Worm (Caenorhabditis elegans): ENCODE measurements around the gene dach-1.

The dach-1 gene

DNA sequence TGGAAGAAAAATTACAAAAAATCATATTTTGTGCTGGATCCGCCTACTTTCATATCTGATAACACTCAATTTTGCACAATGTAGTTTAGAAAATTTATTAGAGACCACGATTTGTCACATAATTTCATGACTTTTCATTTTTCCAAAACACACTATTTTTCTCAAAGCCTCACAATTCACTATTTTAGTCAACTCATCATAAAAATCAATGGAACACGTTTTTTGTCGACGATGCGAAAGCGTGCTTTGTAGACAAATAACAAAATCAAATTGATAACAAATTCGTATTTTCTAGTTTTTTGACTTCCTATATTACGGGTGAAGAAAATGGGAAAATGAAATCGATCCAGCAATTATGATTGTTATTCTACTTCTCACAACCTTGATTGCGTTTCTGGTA lies 8.0 kb upstream of the dach-1 start, which contains the start of gene cyp-35B2:
TSS of gene cyp-35B2 (plus strand) at position 301 of the 400 bp plus-strand sequence.
- no peak for TF ChIP-seq nhr-25 (tag; optimal IDR thresholded peaks at IDR 0.05)
- TF ChIP-seq mab-5 (tag; optimal IDR thresholded peaks at IDR 0.05): no peak
- no peak for TF ChIP-seq nhr-21 (tag; optimal IDR thresholded peaks at IDR 0.05)
- no peak for TF ChIP-seq ZK546.5 (tag; optimal IDR thresholded peaks at IDR 0.05)
- no peak for TF ChIP-seq nhr-12 (tag; optimal IDR thresholded peaks at IDR 0.05)
- TF ChIP-seq unc-55 (GFP tag; optimal IDR thresholded peaks at IDR 0.05): no peak
- no peak for TF ChIP-seq elt-3 (tag; optimal IDR thresholded peaks at IDR 0.05)
- no peak for TF ChIP-seq ztf-4 (tag; optimal IDR thresholded peaks at IDR 0.05)
- TF ChIP-seq C34F6.9 (tag; optimal IDR thresholded peaks at IDR 0.05): no peak
- TF ChIP-seq sma-9 (GFP tag; optimal IDR thresholded peaks at IDR 0.05): no peak
- no peak for TF ChIP-seq sma-9 (tag; optimal IDR thresholded peaks at IDR 0.05)
- no peak for TF ChIP-seq Y55F3AM.14 (GFP tag; optimal IDR thresholded peaks at IDR 0.05)
- no peak for TF ChIP-seq dmd-4 (tag; optimal IDR thresholded peaks at IDR 0.05)
- TF ChIP-seq lin-11 (tag; optimal IDR thresholded peaks at IDR 0.05): no peak
- TF ChIP-seq blmp-1 (tag; optimal IDR thresholded peaks at IDR 0.05; ENCODE audit: insufficient read depth): no peak
- no peak for TF ChIP-seq unc-62 (GFP tag; optimal IDR thresholded peaks at IDR 0.05)

DNA sequence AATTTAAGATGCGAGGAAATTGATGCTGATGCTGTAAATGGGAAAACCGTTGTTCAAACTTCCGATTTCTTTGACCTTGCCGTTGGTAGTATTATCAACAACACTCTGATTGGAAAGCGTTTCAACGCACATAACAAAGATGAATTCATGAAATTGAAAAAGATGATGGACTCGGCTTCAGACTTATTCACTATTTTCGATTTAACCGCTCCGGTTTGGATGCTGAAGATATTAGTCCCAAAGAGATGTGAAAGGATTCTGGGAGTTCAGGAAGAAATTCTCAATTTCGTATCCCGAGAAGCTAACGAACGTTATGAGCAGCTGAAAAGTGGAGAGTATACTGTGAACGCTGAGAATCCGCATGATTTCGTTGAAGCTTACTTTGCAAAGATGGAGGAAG lies 6.5 kb upstream of the dach-1 start:
- TF ChIP-seq nhr-237 (tag; optimal IDR thresholded peaks at IDR 0.05) (no peak), skn-1 (tag; optimal IDR thresholded peaks at IDR 0.05) (no peak), ztf-1 (GFP tag; conservative IDR thresholded peaks at IDR 0.05) (no peak), sma-9 (GFP tag; optimal IDR thresholded peaks at IDR 0.05) (no peak), sma-9 (tag; optimal IDR thresholded peaks at IDR 0.05) (no peak), ZK546.5 (tag; optimal IDR thresholded peaks at IDR 0.05) (no peak), Y55F3AM.14 (GFP tag; optimal IDR thresholded peaks at IDR 0.05) (no peak), egl-27 (tag; optimal IDR thresholded peaks at IDR 0.05) (no peak), zag-1 (tag; optimal IDR thresholded peaks at IDR 0.05) (no peak), C34F6.9 (tag; optimal IDR thresholded peaks at IDR 0.05) (no peak), nhr-6 (tag; optimal IDR thresholded peaks at IDR 0.05) (no peak), elt-3 (tag; optimal IDR thresholded peaks at IDR 0.05) (no peak), unc-55 (GFP tag; optimal IDR thresholded peaks at IDR 0.05) (no peak), mab-5 (tag; optimal IDR thresholded peaks at IDR 0.05) (no peak)

DNA sequence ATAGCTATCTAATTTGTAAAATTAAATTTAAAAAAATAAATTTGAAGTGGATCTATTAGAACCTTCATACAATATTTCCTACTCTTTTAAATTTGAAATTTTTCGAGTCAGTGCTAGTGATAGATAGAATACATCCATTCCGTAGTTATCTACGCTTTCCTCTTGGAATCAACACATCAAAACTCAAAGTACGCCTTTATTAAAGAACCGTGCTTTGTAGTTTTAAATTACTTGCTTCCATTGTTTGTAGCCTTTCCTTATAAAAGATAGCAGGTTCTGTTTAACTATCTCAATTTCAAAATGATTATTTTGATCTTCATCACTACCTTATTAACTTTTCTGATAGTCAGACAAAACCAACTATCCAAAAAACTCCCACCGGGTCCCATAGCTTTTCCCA lies 4.8 kb upstream of the dach-1 start, which contains the start of gene cyp-35B3:
TSS of gene cyp-35B3 (plus strand) at position 301 of the 400 bp plus-strand sequence.
- no peak for TF ChIP-seq aly-2 (tag; optimal IDR thresholded peaks at IDR 0.05)
- TF ChIP-seq gmeb-1 (tag; optimal IDR thresholded peaks at IDR 0.05): no peak
- TF ChIP-seq F13H6.1 (tag; optimal IDR thresholded peaks at IDR 0.05): no peak
- TF ChIP-seq nhr-21 (tag; optimal IDR thresholded peaks at IDR 0.05): no peak
- TF ChIP-seq nhr-129 (tag; optimal IDR thresholded peaks at IDR 0.05): no peak
- no peak for TF ChIP-seq blmp-1 (tag; optimal IDR thresholded peaks at IDR 0.05; ENCODE audit: insufficient read depth)
- no peak for TF ChIP-seq ZK546.5 (tag; optimal IDR thresholded peaks at IDR 0.05)
- no peak for TF ChIP-seq crh-2 (tag; optimal IDR thresholded peaks at IDR 0.05)
- no peak for TF ChIP-seq nhr-11 (tag; optimal IDR thresholded peaks at IDR 0.05)
- no peak for TF ChIP-seq Y55F3AM.14 (GFP tag; optimal IDR thresholded peaks at IDR 0.05)
- TF ChIP-seq nhr-77 (tag; optimal IDR thresholded peaks at IDR 0.05): no peak
- TF ChIP-seq unc-62 (GFP tag; optimal IDR thresholded peaks at IDR 0.05): no peak
- no peak for TF ChIP-seq mdl-1 (tag; optimal IDR thresholded peaks at IDR 0.05)
- TF ChIP-seq peb-1 (tag; optimal IDR thresholded peaks at IDR 0.05): no peak
- TF ChIP-seq egl-27 (tag; optimal IDR thresholded peaks at IDR 0.05): no peak
- no peak for TF ChIP-seq nhr-25 (tag; optimal IDR thresholded peaks at IDR 0.05)
- TF ChIP-seq ama-1 (optimal IDR thresholded peaks at IDR 0.05): no peak

DNA sequence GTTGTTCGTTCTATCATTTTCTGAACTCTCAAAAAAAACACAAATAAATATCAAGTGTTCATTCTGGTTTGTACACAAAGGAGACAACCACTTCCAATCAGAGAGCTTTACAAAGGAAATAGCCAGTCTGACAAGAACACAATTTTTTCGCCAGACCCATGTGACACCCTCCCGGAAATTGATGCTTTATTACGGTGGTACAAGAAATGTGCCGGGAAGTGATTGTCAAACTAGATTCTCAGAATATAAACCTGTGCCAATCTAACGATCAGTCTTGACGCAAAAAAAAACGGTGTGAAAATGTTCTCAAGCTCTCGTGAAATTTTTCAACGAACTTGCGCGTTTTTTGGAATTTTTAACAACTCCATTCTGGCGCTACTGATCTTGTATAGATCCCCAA lies 3.9 kb downstream of the dach-1 start, which contains the start of gene str-247:
TSS of gene str-247 (plus strand) at position 301 of the 400 bp plus-strand sequence.
- TF ChIP-seq sem-4 (tag; optimal IDR thresholded peaks at IDR 0.05) (no peak), nhr-77 (tag; optimal IDR thresholded peaks at IDR 0.05) (no peak), elt-1 (tag; optimal IDR thresholded peaks at IDR 0.05) (no peak), crh-2 (tag; optimal IDR thresholded peaks at IDR 0.05) (no peak), nhr-21 (tag; optimal IDR thresholded peaks at IDR 0.05) (no peak), lsy-2 (tag; optimal IDR thresholded peaks at IDR 0.05) (no peak), sma-3 (GFP tag; optimal IDR thresholded peaks at IDR 0.05) (no peak)
